Worm (Caenorhabditis elegans) whole organism, young adult: ENCODE results near the gene ZK682.7.

Experiments
- Y79H2A.3 ChIP-seq: fragments of 200-800 bp; sonication (Bioruptor generic); conservative IDR thresholded peaks from 2 replicates; pipeline ENCODE4 v1.3.6; 2022; ENCODE audit warnings: missing genetic modification reagents, missing genetic modification characterization, missing compliant biosample characterization
- repo-1 ChIP-seq: sonication (generic microtip); optimal IDR thresholded peaks from 2 replicates; lab custom pipeline; 2017; ENCODE audit warnings: mild to moderate bottlenecking, missing genetic modification characterization, missing compliant biosample characterization
- ztf-18 ChIP-seq: sonication (generic microtip); optimal IDR thresholded peaks from 2 replicates; lab custom pipeline; 2016; ENCODE audit warnings: missing genotype, mild to moderate bottlenecking, missing genetic modification characterization, missing compliant biosample characterization

DNA sequence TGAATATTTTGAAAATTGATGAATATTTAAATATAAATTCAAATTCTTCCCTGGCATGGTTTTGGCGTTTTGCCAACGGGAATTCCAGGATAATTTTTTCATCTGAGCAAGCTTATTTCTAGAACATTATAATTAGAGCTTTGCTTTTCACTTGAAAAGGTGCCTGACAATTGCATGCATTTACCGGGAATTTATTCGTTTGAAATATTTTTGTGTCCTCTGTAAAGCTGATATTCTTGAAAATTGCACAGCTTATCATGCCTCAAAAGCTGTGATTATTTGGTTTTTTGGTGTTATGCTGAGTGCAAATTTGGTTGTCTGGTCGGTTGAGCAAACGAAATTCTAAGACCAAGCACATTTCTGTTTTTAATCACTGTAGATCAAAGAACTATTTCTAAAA is 31.6 kb downstream of the ZK682.7 start:
- no peak for TF ChIP-seq ztf-18 (tag; lab: Kevin White, UChicago)
- TF ChIP-seq Y79H2A.3 (GFP tag; lab: Robert Waterston, UW): no peak
- TF ChIP-seq repo-1 (tag; lab: Kevin White, UChicago): no peak
